Fruit fly (Drosophila melanogaster) whole organism, pupa: ENCODE data around the gene Pburs.

Source experiments
- CG10348 ChIP-seq: fragments of 200-800 bp; sonication (Bioruptor generic); IDR thresholded peaks from 2 replicates; pipeline ENCODE4 v1.3.6; 2022; ENCODE audit warnings: missing biosample characterization, missing genetic modification characterization
- CG12605 ChIP-seq: fragments of 200-800 bp; sonication (Bioruptor generic); IDR thresholded peaks from 2 replicates; pipeline ENCODE4 v1.3.6; 2022; ENCODE audit warnings: missing biosample characterization, missing genetic modification characterization
- CG14655 ChIP-seq: fragments of 200-800 bp; sonication (Bioruptor generic); optimal IDR thresholded peaks from 3 replicates; lab custom pipeline; 2017; ENCODE audit warnings: mild to moderate bottlenecking, missing biosample characterization, missing genetic modification reagents, missing genetic modification characterization
- CG15710 ChIP-seq: fragments of 200-800 bp; sonication (Bioruptor generic); optimal IDR thresholded peaks from 2 replicates; lab custom pipeline; 2018; ENCODE audit warnings: missing biosample characterization, mild to moderate bottlenecking, missing genetic modification characterization, moderate library complexity
- CG32121 ChIP-seq: fragments of 200-800 bp; sonication (Bioruptor generic); IDR thresholded peaks from 2 replicates; pipeline ENCODE4 v1.3.6; 2022; ENCODE audit warnings: missing biosample characterization, missing genetic modification characterization
- CG34367 ChIP-seq: fragments of 200-800 bp; sonication (Bioruptor generic); optimal IDR thresholded peaks from 2 replicates; lab custom pipeline; 2018; ENCODE audit warnings: missing biosample characterization, mild to moderate bottlenecking, missing genetic modification characterization
- CG8301 ChIP-seq: fragments of 200-800 bp; sonication (Bioruptor generic); optimal IDR thresholded peaks from 2 replicates; lab custom pipeline; 2018; ENCODE audit warnings: missing biosample characterization, mild to moderate bottlenecking, missing genetic modification characterization
- D1 ChIP-seq: fragments of 200-800 bp; sonication (Bioruptor generic); optimal IDR thresholded peaks from 2 replicates; lab custom pipeline; 2018; ENCODE audit warnings: missing biosample characterization, mild to moderate bottlenecking, missing genetic modification characterization, moderate library complexity
- EcR ChIP-seq: fragments of 200-800 bp; sonication (Bioruptor generic); optimal IDR thresholded peaks from 3 replicates; lab custom pipeline; 2019; ENCODE audit warnings: missing biosample characterization, missing genetic modification characterization, mild to moderate bottlenecking, moderate library complexity, missing genetic modification reagents
- Ets98B ChIP-seq: fragments of 200-800 bp; sonication (Bioruptor generic); IDR thresholded peaks from 2 replicates; pipeline ENCODE4 v1.3.6; 2022; ENCODE audit warnings: missing biosample characterization, missing genetic modification characterization
- Pif1A ChIP-seq: fragments of 200-800 bp; sonication (Bioruptor generic); optimal IDR thresholded peaks from 3 replicates; lab custom pipeline; 2016; ENCODE audit warnings: missing biosample characterization, missing genetic modification characterization
- Snoo ChIP-seq: fragments of 200-800 bp; sonication (Bioruptor generic); optimal IDR thresholded peaks from 3 replicates; lab custom pipeline; 2017; ENCODE audit warnings: missing biosample characterization, mild to moderate bottlenecking, missing genetic modification characterization, inconsistent platforms
- fd96Ca ChIP-seq: fragments of 200-800 bp; sonication (Bioruptor generic); IDR thresholded peaks from 3 replicates; pipeline ENCODE4 v1.3.6; 2022; ENCODE audit warnings: missing biosample characterization, missing genetic modification characterization
- gl ChIP-seq: fragments of 200-800 bp; sonication (Bioruptor generic); optimal IDR thresholded peaks from 2 replicates; lab custom pipeline; 2018; ENCODE audit warnings: missing biosample characterization, mild to moderate bottlenecking, missing genetic modification characterization

DNA sequence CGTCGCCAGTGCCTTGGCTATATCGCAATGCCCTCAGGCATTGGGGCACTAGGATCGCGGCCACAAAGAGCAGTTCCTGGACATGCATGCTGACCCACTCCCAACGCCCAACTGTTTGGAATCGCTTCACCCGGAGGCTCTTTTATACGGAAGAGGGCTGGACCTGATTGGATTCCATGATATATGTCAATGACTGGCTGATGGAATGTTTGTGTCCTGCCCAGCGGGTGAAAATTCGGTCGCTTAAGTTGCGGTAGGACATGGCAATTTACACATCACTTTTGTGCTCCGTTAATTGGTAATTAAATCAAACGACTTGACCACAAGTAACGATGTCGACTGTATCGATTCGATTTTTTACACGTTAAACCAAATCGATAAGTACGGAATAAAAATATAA lies at the start of gene Pburs:
- TF ChIP-seq CG10348 (no peak), EcR (GFP tag; lab: Kevin White, UChicago) (no peak), CG32121 (no peak), CG14655 (GFP tag; lab: Kevin White, UChicago) (no peak), Ets98B (GFP tag; lab: Robert Waterston, UW) (no peak), CG8301 (no peak), CG34367 (tag; lab: Kevin White, UChicago) (no peak), CG12605 (no peak), CG15710 (tag; lab: Kevin White, UChicago) (no peak), fd96Ca (GFP tag; lab: Robert Waterston, UW) (no peak), gl (tag; lab: Kevin White, UChicago) (no peak), D1 (no peak), Snoo (tag; lab: Kevin White, UChicago) (no peak), Pif1A (GFP tag; lab: Kevin White, UChicago) (no peak)
